Worm (Caenorhabditis elegans) whole organism, L1 larva: ENCODE results near the gene C36A4.10.

Source experiments
- C04F5.9 ChIP-seq: sonication (generic microtip); optimal IDR thresholded peaks from 2 replicates; lab custom pipeline; 2016; ENCODE audit warnings: missing genetic modification characterization, missing compliant biosample characterization
- C16A3.4 ChIP-seq: fragments of 150-350 bp; optimal IDR thresholded peaks from 2 replicates; lab custom pipeline; 2014; ENCODE audit warnings: missing biosample characterization, missing genetic modification characterization
- Y116A8C.19 ChIP-seq: sonication (generic microtip); optimal IDR thresholded peaks from 2 replicates; lab custom pipeline; 2016; ENCODE audit warnings: missing compliant biosample characterization, missing genetic modification characterization, borderline replicate concordance
- aha-1 ChIP-seq: fragments of 150-350 bp; optimal IDR thresholded peaks from 2 replicates; lab custom pipeline; 2014; ENCODE audit warnings: missing biosample characterization, missing genetic modification characterization
- ama-1 ChIP-seq: fragments of 150-350 bp; optimal IDR thresholded peaks from 2 replicates; lab custom pipeline; 2014
- blmp-1 ChIP-seq: fragments of 150-350 bp; optimal IDR thresholded peaks from 2 replicates; lab custom pipeline; 2014; ENCODE audit warnings: missing biosample characterization, missing genetic modification characterization
- ceh-63 ChIP-seq: fragments of 200-800 bp; sonication (Bioruptor generic); optimal IDR thresholded peaks from 2 replicates; lab custom pipeline; 2018; ENCODE audit warnings: mild to moderate bottlenecking, missing genetic modification characterization, missing compliant biosample characterization
- ceh-8 ChIP-seq: fragments of 200-800 bp; sonication (Bioruptor generic); optimal IDR thresholded peaks from 2 replicates; lab custom pipeline; 2018; ENCODE audit warnings: mild to moderate bottlenecking, missing genetic modification characterization, moderate library complexity, missing compliant biosample characterization
- ceh-82 ChIP-seq, 3 experiments: fragments of 150-350 bp in 1 of 3; sonication (generic microtip) in 2 of 3; optimal IDR thresholded peaks; 2 replicates each; lab custom pipeline; 2014 to 2017; ENCODE audit warnings: missing biosample characterization in 3 of 3, missing genetic modification characterization in 3 of 3
- ces-1 ChIP-seq: fragments of 150-350 bp; optimal IDR thresholded peaks from 2 replicates; lab custom pipeline; 2014; ENCODE audit warnings: missing biosample characterization, missing genetic modification reagents, missing genetic modification characterization
- dpl-1 ChIP-seq, 3 experiments: fragments of 150-350 bp in 2 of 3; sonication (generic microtip) in 1 of 3; optimal IDR thresholded peaks; 2 replicates each; lab custom pipeline; 2014 to 2017; ENCODE audit warnings: missing biosample characterization in 3 of 3, missing genetic modification characterization in 3 of 3, missing genetic modification reagents in 3 of 3
- dsc-1 ChIP-seq: sonication (generic microtip); optimal IDR thresholded peaks from 2 replicates; lab custom pipeline; 2016; ENCODE audit warnings: mild to moderate bottlenecking, missing genetic modification characterization, missing compliant biosample characterization
- efl-1 ChIP-seq, 4 experiments: fragments of 150-350 bp; optimal IDR thresholded peaks in 3 of 4; peaks in 1 of 4; 1 replicate in 1 of 4; 2 replicates in 3 of 4; lab custom pipeline; 2014; ENCODE audit warnings: missing biosample characterization in 2 of 4, missing genetic modification characterization in 2 of 4, missing genetic modification reagents in 2 of 4
- efl-3 ChIP-seq: fragments of 200-800 bp; sonication (Bioruptor generic); optimal IDR thresholded peaks from 2 replicates; lab custom pipeline; 2018; ENCODE audit warnings: mild to moderate bottlenecking, missing genetic modification characterization, missing compliant biosample characterization
- egl-27 ChIP-seq, 2 experiments: fragments of 150-350 bp in 1 of 2; sonication (generic microtip); optimal IDR thresholded peaks; 3 replicates each; lab custom pipeline; 2017 to 2018; ENCODE audit warnings: missing biosample characterization in 2 of 2, missing genetic modification characterization in 2 of 2, missing genetic modification reagents in 2 of 2
- ets-5 ChIP-seq: fragments of 200-800 bp; sonication (Bioruptor generic); IDR thresholded peaks from 2 replicates; pipeline ENCODE4 v1.3.6; 2022; ENCODE audit warnings: missing genetic modification characterization, missing compliant biosample characterization
- fkh-4 ChIP-seq: sonication (generic microtip); optimal IDR thresholded peaks from 2 replicates; lab custom pipeline; 2016; ENCODE audit warnings: missing compliant biosample characterization, missing genetic modification characterization, borderline replicate concordance
- lin-14 ChIP-seq: fragments of 200-800 bp; sonication (Bioruptor generic); optimal IDR thresholded peaks from 2 replicates; lab custom pipeline; 2018; ENCODE audit warnings: mild to moderate bottlenecking, missing genetic modification characterization, moderate library complexity, missing compliant biosample characterization
- lin-15B ChIP-seq: fragments of 150-350 bp; sonication (generic microtip); optimal IDR thresholded peaks from 3 replicates; lab custom pipeline; 2014; ENCODE audit warnings: missing biosample characterization, missing genetic modification characterization
- lin-35 ChIP-seq, 2 experiments: fragments of 150-350 bp; optimal IDR thresholded peaks; 2 replicates each; lab custom pipeline; 2014; ENCODE audit warnings: missing biosample characterization in 2 of 2, missing genetic modification characterization in 2 of 2, missing genetic modification reagents in 2 of 2
- lin-39 ChIP-seq: fragments of 150-350 bp; optimal IDR thresholded peaks from 2 replicates; lab custom pipeline; 2014; ENCODE audit warnings: missing biosample characterization, missing genetic modification reagents, missing genetic modification characterization
- lsy-2 ChIP-seq, 2 experiments: fragments of 150-350 bp; optimal IDR thresholded peaks; 2 replicates each; lab custom pipeline; 2014; ENCODE audit warnings: missing biosample characterization in 2 of 2, missing genetic modification characterization in 2 of 2
- mef-2 ChIP-seq: fragments of 150-350 bp; optimal IDR thresholded peaks from 2 replicates; lab custom pipeline; 2014; ENCODE audit warnings: missing biosample characterization, missing genetic modification characterization
- nhr-11 ChIP-seq: fragments of 150-350 bp; optimal IDR thresholded peaks from 2 replicates; lab custom pipeline; 2014; ENCODE audit warnings: missing biosample characterization, missing genetic modification characterization
- nhr-19 ChIP-seq: fragments of 200-800 bp; sonication (Bioruptor generic); conservative IDR thresholded peaks from 2 replicates; pipeline ENCODE4 v1.3.6; 2022; ENCODE audit warnings: missing genetic modification characterization, missing compliant biosample characterization
- nhr-20 ChIP-seq: sonication (generic microtip); optimal IDR thresholded peaks from 2 replicates; lab custom pipeline; 2016; ENCODE audit warnings: mild to moderate bottlenecking, missing genetic modification characterization, missing compliant biosample characterization
- nhr-237 ChIP-seq: fragments of 150-350 bp; optimal IDR thresholded peaks from 2 replicates; lab custom pipeline; 2014; ENCODE audit warnings: missing biosample characterization, missing genetic modification characterization
- nhr-47 ChIP-seq: sonication (generic microtip); optimal IDR thresholded peaks from 2 replicates; lab custom pipeline; 2016; ENCODE audit warnings: mild to moderate bottlenecking, missing genetic modification characterization, moderate library complexity, missing compliant biosample characterization
- nhr-77 ChIP-seq: fragments of 150-350 bp; optimal IDR thresholded peaks from 2 replicates; lab custom pipeline; 2014; ENCODE audit warnings: missing biosample characterization, missing genetic modification characterization
- nhr-85 ChIP-seq: sonication (generic microtip); peaks from one replicate; lab custom pipeline; 2016; ENCODE audit warnings: missing genetic modification characterization, inconsistent platforms, missing compliant biosample characterization
- pax-3 ChIP-seq: fragments of 200-800 bp; sonication (Bioruptor generic); optimal IDR thresholded peaks from 2 replicates; lab custom pipeline; 2018; ENCODE audit warnings: mild to moderate bottlenecking, missing genetic modification characterization, moderate library complexity, missing compliant biosample characterization
- snpc-4 ChIP-seq: fragments of 150-350 bp; optimal IDR thresholded peaks from 2 replicates; lab custom pipeline; 2014; ENCODE audit warnings: missing biosample characterization, missing genetic modification characterization
- snu-23 ChIP-seq: sonication (generic microtip); optimal IDR thresholded peaks from 2 replicates; lab custom pipeline; 2016; ENCODE audit warnings: missing genetic modification characterization, missing compliant biosample characterization
- tlp-1 ChIP-seq: fragments of 150-350 bp; optimal IDR thresholded peaks from 2 replicates; lab custom pipeline; 2014; ENCODE audit warnings: missing biosample characterization, missing genetic modification characterization
- unc-130 ChIP-seq: fragments of 150-350 bp; optimal IDR thresholded peaks from 2 replicates; lab custom pipeline; 2017; ENCODE audit warnings: missing biosample characterization, missing genetic modification characterization, inconsistent platforms
- unc-30 ChIP-seq: sonication (generic microtip); optimal IDR thresholded peaks from 2 replicates; lab custom pipeline; 2017; ENCODE audit warnings: missing biosample characterization, missing genetic modification characterization
- unc-62 ChIP-seq: fragments of 150-350 bp; optimal IDR thresholded peaks from 2 replicates; lab custom pipeline; 2014; ENCODE audit warnings: missing biosample characterization, missing genetic modification reagents, missing genetic modification characterization
- zag-1 ChIP-seq: fragments of 150-350 bp; optimal IDR thresholded peaks from 2 replicates; lab custom pipeline; 2014; ENCODE audit warnings: missing biosample characterization, missing genetic modification characterization
- ztf-4 ChIP-seq: fragments of 150-350 bp; optimal IDR thresholded peaks from 2 replicates; lab custom pipeline; 2014; ENCODE audit warnings: missing biosample characterization, missing genetic modification characterization

C36A4.10 gene

ce11 chrIII:3795933-3796332 is 35.3 kb downstream of the C36A4.10 start:
- TF ChIP-seq nhr-77 (tag; lab: Kevin White, UChicago) (no peak), dpl-1 (GFP tag; optimal IDR thresholded peaks at IDR 0.05; lab: Kevin White, UChicago) (no peak), pax-3 (tag; lab: Kevin White, UChicago) (no peak), nhr-85 (peak; percentile 45), nhr-47 (tag; lab: Kevin White, UChicago) (no peak), nhr-19 (no peak)

ce11 chrIII:3790855-3791254 is 40.4 kb downstream of the C36A4.10 start:
- TF ChIP-seq dpl-1 (GFP tag; optimal IDR thresholded peaks at IDR 0.05; lab: Kevin White, UChicago) (peak in 2 of 3 experiments; percentile 50 to 67), dsc-1 (tag; lab: Kevin White, UChicago) (no peak), ces-1 (no peak), fkh-4 (tag; lab: Kevin White, UChicago) (no peak), lin-39 (tag; lab: Kevin White, UChicago) (no peak), mef-2 (no peak), unc-130 (no peak), Y116A8C.19 (tag; lab: Kevin White, UChicago) (no peak), nhr-11 (tag; lab: Kevin White, UChicago) (no peak), blmp-1 (no peak), ceh-63 (GFP tag; lab: Kevin White, UChicago) (no peak), unc-62 (no peak), lin-35 (GFP tag; optimal IDR thresholded peaks at IDR 0.05; lab: Kevin White, UChicago) (peak; percentile 17 to 38), efl-1 (optimal IDR thresholded peaks at IDR 0.05; lab: Kevin White, UChicago) (peak in 1 of 2 experiments; percentile 34), efl-1 (GFP tag; optimal IDR thresholded peaks at IDR 0.05 in 1 of 2; lab: Kevin White, UChicago) (peak; percentile 71 to 83)

ce11 chrIII:3789688-3790371 is 41.5 kb downstream of the C36A4.10 start:
- TF ChIP-seq efl-1 (optimal IDR thresholded peaks at IDR 0.05; lab: Kevin White, UChicago): no peak
- TF ChIP-seq efl-1 (GFP tag; optimal IDR thresholded peaks at IDR 0.05 in 1 of 2; lab: Kevin White, UChicago): peak in 1 of 2 experiments; percentile 51
- no peak for TF ChIP-seq mef-2
- TF ChIP-seq snu-23 (GFP tag; lab: Kevin White, UChicago): no peak
- TF ChIP-seq egl-27 (tag; optimal IDR thresholded peaks at IDR 0.05; lab: Kevin White, UChicago): no peak
- TF ChIP-seq C16A3.4 (tag; lab: Kevin White, UChicago): no peak
- no peak for TF ChIP-seq ama-1 (lab: Kevin White, UChicago)
- TF ChIP-seq ztf-4: peak; percentile 7
- TF ChIP-seq efl-3 (GFP tag; lab: Kevin White, UChicago): no peak
- peak; percentile 7 for TF ChIP-seq lin-14 (GFP tag; lab: Kevin White, UChicago)
- TF ChIP-seq ceh-8: peak; percentile 63
- TF ChIP-seq nhr-237 (tag; lab: Kevin White, UChicago): no peak
- no peak for TF ChIP-seq snpc-4
- peak; percentile 55 for TF ChIP-seq nhr-85
- no peak for TF ChIP-seq ceh-63 (GFP tag; lab: Kevin White, UChicago)
- TF ChIP-seq lin-15B (tag; lab: Kevin White, UChicago): no peak
- peak in 1 of 2 experiments; percentile 5 for TF ChIP-seq lsy-2 (tag; optimal IDR thresholded peaks at IDR 0.05; lab: Kevin White, UChicago)
- no peak for TF ChIP-seq zag-1 (tag; lab: Kevin White, UChicago)
- no peak for TF ChIP-seq C04F5.9 (tag; lab: Kevin White, UChicago)
- TF ChIP-seq nhr-20 (tag; lab: Kevin White, UChicago): no peak
- no peak for TF ChIP-seq unc-30 (tag; lab: Kevin White, UChicago)
- TF ChIP-seq ets-5: no peak
- TF ChIP-seq aha-1: no peak
- no peak for TF ChIP-seq nhr-19
- no peak for TF ChIP-seq ceh-82 (tag; optimal IDR thresholded peaks at IDR 0.05; lab: Kevin White, UChicago)
- no peak for TF ChIP-seq tlp-1 (tag; lab: Kevin White, UChicago)
- TF ChIP-seq unc-130: no peak
